Fruit fly (Drosophila melanogaster): ENCODE results near the gene CG46412.

DNA sequence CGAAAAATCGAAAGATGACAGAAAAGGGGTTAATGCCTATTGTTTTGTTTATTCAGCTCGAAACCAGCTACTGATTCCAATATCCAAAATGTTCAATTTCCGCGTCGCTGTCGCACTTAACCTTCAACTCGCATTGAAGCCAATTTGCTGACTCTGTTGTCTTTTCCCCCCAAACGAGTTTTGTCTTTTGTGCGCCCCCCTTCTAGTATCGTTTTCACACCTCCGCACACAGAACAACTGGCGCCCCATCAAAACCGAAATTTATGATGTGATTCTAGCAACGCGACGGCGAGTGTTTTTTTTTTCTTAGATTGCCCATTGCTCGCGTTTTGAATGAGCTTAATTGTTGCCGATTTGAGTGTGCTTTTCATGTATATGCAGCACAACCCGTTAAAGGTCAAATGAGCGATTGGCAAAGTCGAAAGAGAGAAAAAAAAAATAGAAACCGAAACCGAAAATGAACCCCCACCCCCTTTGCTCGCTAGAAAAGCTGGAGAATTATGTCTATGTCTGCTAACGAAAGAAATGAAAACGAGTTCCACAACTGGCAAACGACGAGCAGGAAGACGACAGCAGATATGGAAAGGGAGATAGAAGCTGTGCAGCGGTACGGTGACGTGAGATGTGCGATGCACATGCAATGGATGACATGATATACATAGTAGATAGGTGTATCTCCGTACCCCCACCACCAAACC is 13.4 kb downstream of the CG46412 start:
- TF ChIP-seq CG8478 (optimal IDR thresholded peaks at IDR 0.05) (no peak), Dll (optimal IDR thresholded peaks at IDR 0.05) (no peak), usp (GFP tag; optimal IDR thresholded peaks at IDR 0.05) (no peak)

Data from whole organism.